Worm (Caenorhabditis elegans) whole organism, L4 larva: Measurements from ENCODE around the gene clec-75.
"Not testable (repeated sequence)": the region's sequence is repeated elsewhere in the genome, so short reads cannot be mapped to it uniquely, and the experiment has no call there.

Source experiments
- T20F7.1 ChIP-seq: fragments of 200-800 bp; sonication (Bioruptor generic); optimal IDR thresholded peaks from 2 replicates; lab custom pipeline; 2018; ENCODE audit warnings: mild to moderate bottlenecking, missing genetic modification characterization, missing compliant biosample characterization
- ceh-82 ChIP-seq: sonication (generic microtip); optimal IDR thresholded peaks from 2 replicates; lab custom pipeline; 2017; ENCODE audit warnings: missing biosample characterization, missing genetic modification characterization
- daf-12 ChIP-seq: fragments of 150-350 bp; optimal IDR thresholded peaks from 2 replicates; lab custom pipeline; 2014; ENCODE audit warnings: missing biosample characterization, missing genetic modification reagents, missing genetic modification characterization
- unc-39 ChIP-seq: sonication (generic microtip); optimal IDR thresholded peaks from 2 replicates; lab custom pipeline; 2017; ENCODE audit warnings: missing biosample characterization, missing genetic modification characterization
- zag-1 ChIP-seq: fragments of 150-350 bp; optimal IDR thresholded peaks from 2 replicates; lab custom pipeline; 2014; ENCODE audit warnings: missing biosample characterization, missing genetic modification characterization

- TF ChIP-seq unc-39 (tag; lab: Kevin White, UChicago); zag-1; daf-12 (tag; lab: Kevin White, UChicago); T20F7.1 (GFP tag; lab: Kevin White, UChicago); ceh-82 (tag; lab: Kevin White, UChicago): not testable (repeated sequence)
Measured at ce11 chrIV:3947377-3947956, 13.1 kb upstream of the clec-75 start.
